Fruit fly (Drosophila melanogaster) whole organism, prepupa: ENCODE data around the gene Ugt36E1.

Experiments
- Blimp-1 ChIP-seq: fragments of 200-800 bp; sonication (Bioruptor generic); optimal IDR thresholded peaks from 3 replicates; lab custom pipeline; 2017; ENCODE audit warnings: missing biosample characterization, missing genetic modification characterization, mild to moderate bottlenecking, moderate library complexity, missing genetic modification reagents
- CG15336 ChIP-seq: fragments of 200-800 bp; sonication (Bioruptor generic); IDR thresholded peaks from 2 replicates; pipeline ENCODE4 v1.3.6; 2022; ENCODE audit warnings: missing biosample characterization, missing genetic modification characterization
- OdsH ChIP-seq: fragments of 200-800 bp; sonication (Bioruptor generic); optimal IDR thresholded peaks from 3 replicates; lab custom pipeline; 2016; ENCODE audit warnings: missing biosample characterization, missing genetic modification characterization
- Sox102F ChIP-seq: fragments of 200-800 bp; sonication (Bioruptor generic); optimal IDR thresholded peaks from 2 replicates; lab custom pipeline; 2016; ENCODE audit warnings: missing biosample characterization, mild to moderate bottlenecking, missing genetic modification characterization
- dac ChIP-seq: fragments of 200-800 bp; sonication (Bioruptor generic); optimal IDR thresholded peaks from 2 replicates; lab custom pipeline; 2017; ENCODE audit warnings: missing biosample characterization, mild to moderate bottlenecking, missing genetic modification characterization

DNA sequence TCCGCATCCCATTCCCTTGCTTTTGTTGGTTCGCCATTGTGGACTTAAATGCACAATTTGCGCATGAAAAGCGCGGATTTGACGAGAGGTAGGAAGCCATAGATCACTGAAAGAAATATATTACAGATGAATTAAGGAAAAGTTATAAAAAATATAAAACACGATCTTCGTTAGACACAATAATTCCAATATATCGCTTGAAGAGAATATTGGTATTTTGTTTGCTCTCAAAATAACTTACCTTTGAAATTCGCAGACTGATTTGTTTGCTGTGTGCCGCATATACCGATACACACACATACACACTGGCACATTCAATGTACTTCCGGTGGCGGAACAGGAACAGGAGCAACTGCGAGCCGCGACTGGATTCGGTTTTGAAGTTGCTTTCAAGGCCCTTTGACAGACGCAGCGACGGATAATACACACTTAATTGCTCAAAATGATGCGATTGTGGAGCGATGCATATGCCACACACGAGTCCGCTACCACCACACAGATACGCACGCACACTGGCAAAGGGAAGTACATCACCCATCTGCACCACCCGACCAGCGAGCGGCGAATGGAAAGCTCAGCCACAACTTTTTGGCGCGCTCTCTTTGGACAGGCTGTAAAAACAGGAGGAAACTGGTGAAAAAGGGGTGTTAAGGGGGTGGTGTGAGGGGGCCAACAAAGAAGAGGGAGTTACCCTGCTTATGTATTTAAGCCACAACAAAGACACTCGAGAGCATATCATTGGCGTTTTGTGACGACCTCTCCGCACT lies 20.8 kb upstream of the Ugt36E1 start:
- TF ChIP-seq Blimp-1 = no peak
- no peak for TF ChIP-seq dac
- TF ChIP-seq CG15336 (GFP tag; lab: Robert Waterston, UW) = no peak
- TF ChIP-seq OdsH (GFP tag; lab: Kevin White, UChicago) = peak; percentile 20
- peak; percentile 36 for TF ChIP-seq Sox102F (GFP tag; lab: Kevin White, UChicago)
